Worm (Caenorhabditis elegans): ENCODE results near the gene pepm-1.

pepm-1 gene

DNA sequence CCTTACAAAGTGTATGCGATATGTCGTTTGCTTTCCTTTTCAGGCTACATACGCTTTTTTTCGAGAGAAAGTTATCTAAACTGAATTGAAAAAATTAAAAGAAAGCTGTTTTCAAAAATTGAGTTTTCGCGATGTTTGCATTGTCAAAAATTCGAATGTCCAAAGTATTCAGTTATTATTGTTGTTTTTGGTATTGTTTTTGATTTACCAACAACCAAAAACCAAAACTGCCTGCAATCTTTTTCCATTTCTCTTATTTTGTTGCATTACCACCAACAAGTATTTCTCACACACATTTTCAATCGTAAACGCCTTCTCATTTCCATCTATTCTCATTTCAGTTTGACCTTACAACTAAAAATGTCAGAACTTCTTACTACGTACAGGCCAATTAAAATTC lies at the start of gene pepm-1:
pepm-1 (plus strand) TSS at position 301 of the 400 bp plus-strand sequence.
- TF ChIP-seq klf-2 (GFP tag; conservative IDR thresholded peaks at IDR 0.05) (no peak), tab-1 (GFP tag; IDR thresholded peaks at IDR 0.05) (no peak), ztf-29 (GFP tag; IDR thresholded peaks at IDR 0.05) (no peak), cog-1 (tag; optimal IDR thresholded peaks at IDR 0.05) (no peak), ref-1 (GFP tag; conservative IDR thresholded peaks at IDR 0.05) (no peak), T22C8.4 (GFP tag; IDR thresholded peaks at IDR 0.05) (no peak), ztf-23 (GFP tag; IDR thresholded peaks at IDR 0.05) (no peak), flt-1 (GFP tag; IDR thresholded peaks at IDR 0.05) (no peak)

- TF ChIP-seq tab-1 (GFP tag; IDR thresholded peaks at IDR 0.05) (no peak), ref-1 (GFP tag; conservative IDR thresholded peaks at IDR 0.05) (no peak), ztf-23 (GFP tag; IDR thresholded peaks at IDR 0.05) (no peak), cog-1 (tag; optimal IDR thresholded peaks at IDR 0.05) (no peak)
These were observed 49.1 kb upstream of the pepm-1 start, which contains the start of gene srt-33 for ce11 chrV:14279777-14280176. Gene srt-33, minus strand, starts transcription at chrV:14279877.

ce11 chrV:14282222-14282709 lies 46.6 kb upstream of the pepm-1 start, which contains the start of the genes srt-74 and F40G12.9:
Gene srt-74, minus strand, starts transcription at chrV:14282322.
Gene F40G12.9, plus strand, starts transcription at chrV:14282659.
- TF ChIP-seq klf-2 (GFP tag; conservative IDR thresholded peaks at IDR 0.05) = no peak
- no peak for TF ChIP-seq ref-1 (GFP tag; conservative IDR thresholded peaks at IDR 0.05)
- TF ChIP-seq ztf-23 (GFP tag; IDR thresholded peaks at IDR 0.05) = no peak
- no peak for TF ChIP-seq tab-1 (GFP tag; IDR thresholded peaks at IDR 0.05)
- TF ChIP-seq med-1 (GFP tag; optimal IDR thresholded peaks at IDR 0.05; ENCODE audit: insufficient read depth) = no peak
- no peak for TF ChIP-seq cog-1 (tag; optimal IDR thresholded peaks at IDR 0.05)
- TF ChIP-seq ztf-29 (GFP tag; IDR thresholded peaks at IDR 0.05) = no peak
- no peak for TF ChIP-seq flt-1 (GFP tag; IDR thresholded peaks at IDR 0.05)
- no peak for TF ChIP-seq T22C8.4 (GFP tag; IDR thresholded peaks at IDR 0.05)

ce11 chrV:14283241-14283640 lies 45.7 kb upstream of the pepm-1 start, which contains the start of gene F40G12.10:
Gene F40G12.10, plus strand, starts transcription at chrV:14283541.
- TF ChIP-seq ztf-23 (GFP tag; IDR thresholded peaks at IDR 0.05) (no peak), tab-1 (GFP tag; IDR thresholded peaks at IDR 0.05) (no peak), med-1 (GFP tag; optimal IDR thresholded peaks at IDR 0.05; ENCODE audit: insufficient read depth) (no peak), ztf-29 (GFP tag; IDR thresholded peaks at IDR 0.05) (no peak), T22C8.4 (GFP tag; IDR thresholded peaks at IDR 0.05) (no peak), ref-1 (GFP tag; conservative IDR thresholded peaks at IDR 0.05) (no peak), flt-1 (GFP tag; IDR thresholded peaks at IDR 0.05) (no peak), klf-2 (GFP tag; conservative IDR thresholded peaks at IDR 0.05) (no peak), cog-1 (tag; optimal IDR thresholded peaks at IDR 0.05) (no peak)

DNA sequence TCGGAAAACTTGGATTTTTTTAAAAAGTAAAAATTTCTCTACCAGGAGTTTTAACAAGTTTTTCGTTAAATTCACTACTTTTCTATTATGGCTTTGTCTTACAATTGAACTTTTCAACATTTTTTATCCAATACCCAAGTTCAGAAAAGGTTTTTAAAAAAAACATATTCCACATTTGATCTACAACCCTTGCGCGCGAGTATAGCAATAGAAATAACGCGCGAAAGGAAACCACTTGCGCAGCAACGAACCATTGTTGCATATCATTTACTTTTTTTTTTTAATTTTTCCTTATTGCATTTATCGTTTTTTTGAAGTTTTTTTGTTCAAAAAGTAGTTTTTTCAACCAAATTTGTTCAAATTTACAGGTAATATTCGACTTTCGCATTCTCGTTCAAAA lies 43.1 kb upstream of the pepm-1 start, which contains the start of gene F40G12.11:
F40G12.11 (plus strand) TSS at position 369 of the 400 bp plus-strand sequence.
- TF ChIP-seq tab-1 (GFP tag; IDR thresholded peaks at IDR 0.05) (no peak), flt-1 (GFP tag; IDR thresholded peaks at IDR 0.05) (no peak), cog-1 (tag; optimal IDR thresholded peaks at IDR 0.05) (no peak), ztf-29 (GFP tag; IDR thresholded peaks at IDR 0.05) (no peak), med-1 (GFP tag; optimal IDR thresholded peaks at IDR 0.05; ENCODE audit: insufficient read depth) (no peak), ztf-23 (GFP tag; IDR thresholded peaks at IDR 0.05) (no peak), klf-2 (GFP tag; conservative IDR thresholded peaks at IDR 0.05) (no peak), ref-1 (GFP tag; conservative IDR thresholded peaks at IDR 0.05) (no peak), T22C8.4 (GFP tag; IDR thresholded peaks at IDR 0.05) (no peak)

ce11 chrV:14289363-14289762 lies 39.5 kb upstream of the pepm-1 start, which contains the start of gene F14D7.1:
Gene F14D7.1, minus strand, starts transcription at chrV:14289463.
- no peak for TF ChIP-seq ztf-23 (GFP tag; IDR thresholded peaks at IDR 0.05)
- no peak for TF ChIP-seq tab-1 (GFP tag; IDR thresholded peaks at IDR 0.05)
- no peak for TF ChIP-seq med-1 (GFP tag; optimal IDR thresholded peaks at IDR 0.05; ENCODE audit: insufficient read depth)
- no peak for TF ChIP-seq ztf-29 (GFP tag; IDR thresholded peaks at IDR 0.05)
- no peak for TF ChIP-seq cog-1 (tag; optimal IDR thresholded peaks at IDR 0.05)
- no peak for TF ChIP-seq flt-1 (GFP tag; IDR thresholded peaks at IDR 0.05)
- TF ChIP-seq klf-2 (GFP tag; conservative IDR thresholded peaks at IDR 0.05) = no peak
- TF ChIP-seq ref-1 (GFP tag; conservative IDR thresholded peaks at IDR 0.05) = no peak

- TF ChIP-seq flt-1 (GFP tag; IDR thresholded peaks at IDR 0.05) (no peak), ref-1 (GFP tag; conservative IDR thresholded peaks at IDR 0.05) (no peak), klf-2 (GFP tag; conservative IDR thresholded peaks at IDR 0.05) (no peak), tab-1 (GFP tag; IDR thresholded peaks at IDR 0.05) (no peak), ztf-29 (GFP tag; IDR thresholded peaks at IDR 0.05) (no peak), med-1 (GFP tag; optimal IDR thresholded peaks at IDR 0.05; ENCODE audit: insufficient read depth) (no peak), ztf-23 (GFP tag; IDR thresholded peaks at IDR 0.05) (no peak), T22C8.4 (GFP tag; IDR thresholded peaks at IDR 0.05) (no peak), cog-1 (tag; optimal IDR thresholded peaks at IDR 0.05) (no peak)
These were observed 38.3 kb upstream of the pepm-1 start, which contains the start of gene F14D7.18 for ce11 chrV:14290636-14291035. Gene F14D7.18, minus strand, starts transcription at chrV:14290736.

DNA sequence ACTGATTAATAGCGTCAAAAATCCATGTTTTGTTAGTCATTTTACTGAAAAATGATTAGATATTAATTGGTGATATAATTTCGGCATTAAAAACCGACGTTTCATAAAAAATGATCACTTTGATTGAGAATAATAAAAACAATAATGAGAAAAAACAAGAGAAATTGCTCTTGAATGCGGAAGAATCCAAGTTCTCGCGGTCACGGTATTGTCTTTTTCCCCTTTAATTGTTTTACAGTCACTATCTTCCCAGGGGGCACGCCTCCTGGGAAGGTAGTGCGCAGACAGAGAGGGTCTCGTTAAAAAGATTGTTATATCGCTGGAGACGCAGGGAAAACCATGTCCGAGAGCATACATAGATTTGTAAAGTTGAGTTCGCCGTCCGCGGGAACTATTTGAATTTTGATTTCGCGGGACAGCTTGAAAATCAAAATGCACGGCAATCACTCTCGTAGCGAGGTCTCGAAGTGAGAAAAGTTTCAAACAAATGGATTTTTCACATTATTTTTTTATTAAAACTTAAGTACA lies 35.2 kb upstream of the pepm-1 start, which contains the start of gene F14D7.2:
F14D7.2 (minus strand) TSS at position 51 of the 528 bp plus-strand sequence.
- no peak for TF ChIP-seq ztf-29 (GFP tag; IDR thresholded peaks at IDR 0.05)
- TF ChIP-seq cog-1 (tag; optimal IDR thresholded peaks at IDR 0.05) = no peak
- no peak for TF ChIP-seq tab-1 (GFP tag; IDR thresholded peaks at IDR 0.05)
- no peak for TF ChIP-seq med-1 (GFP tag; optimal IDR thresholded peaks at IDR 0.05; ENCODE audit: insufficient read depth)
- TF ChIP-seq T22C8.4 (GFP tag; IDR thresholded peaks at IDR 0.05) = no peak
- TF ChIP-seq ref-1 (GFP tag; conservative IDR thresholded peaks at IDR 0.05) = no peak
- TF ChIP-seq klf-2 (GFP tag; conservative IDR thresholded peaks at IDR 0.05) = no peak
- no peak for TF ChIP-seq ztf-23 (GFP tag; IDR thresholded peaks at IDR 0.05)
- no peak for TF ChIP-seq flt-1 (GFP tag; IDR thresholded peaks at IDR 0.05)

DNA sequence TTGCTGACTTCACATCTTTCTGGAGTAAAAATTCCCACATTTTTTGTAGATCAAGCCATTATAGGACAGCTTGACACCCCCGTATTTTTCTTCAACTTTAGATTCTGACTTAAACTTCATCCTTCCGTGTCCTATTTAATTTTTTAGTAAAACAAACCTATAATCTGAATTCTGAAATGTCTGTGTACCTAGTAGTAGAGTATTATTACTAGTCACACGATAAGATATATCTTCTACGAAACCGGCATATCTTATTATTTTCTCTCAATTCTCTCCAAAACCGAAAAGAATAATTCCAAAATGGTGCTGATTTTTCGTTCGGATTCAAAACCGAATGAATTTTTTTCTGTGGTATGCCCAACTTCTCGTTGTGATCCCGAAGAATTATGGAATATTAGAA lies 34.5 kb upstream of the pepm-1 start, which contains the start of gene F14D7.9:
F14D7.9 (plus strand) TSS at position 301 of the 400 bp plus-strand sequence.
- TF ChIP-seq klf-2 (GFP tag; conservative IDR thresholded peaks at IDR 0.05) (no peak), T22C8.4 (GFP tag; IDR thresholded peaks at IDR 0.05) (no peak), cog-1 (tag; optimal IDR thresholded peaks at IDR 0.05) (no peak), med-1 (GFP tag; optimal IDR thresholded peaks at IDR 0.05; ENCODE audit: insufficient read depth) (no peak), ztf-29 (GFP tag; IDR thresholded peaks at IDR 0.05) (no peak), tab-1 (GFP tag; IDR thresholded peaks at IDR 0.05) (no peak), ztf-23 (GFP tag; IDR thresholded peaks at IDR 0.05) (no peak), flt-1 (GFP tag; IDR thresholded peaks at IDR 0.05) (no peak), ref-1 (GFP tag; conservative IDR thresholded peaks at IDR 0.05) (no peak)
